Worm (Caenorhabditis elegans) whole organism, young adult: ENCODE measurements around the gene cup-15.

ENCODE experiments used
- B0035.1 ChIP-seq: sonication (generic microtip); optimal IDR thresholded peaks from 2 replicates; lab custom pipeline; 2016; ENCODE audit warnings: missing genetic modification characterization, mild to moderate bottlenecking, missing compliant biosample characterization, missing genotype, missing genetic modification reagents
- B0336.3 ChIP-seq: fragments of 200-800 bp; sonication (Bioruptor generic); IDR thresholded peaks from 2 replicates; pipeline ENCODE4 v1.3.6; 2022; ENCODE audit warnings: missing genetic modification characterization, missing compliant biosample characterization
- F37B4.10 ChIP-seq: fragments of 200-800 bp; sonication (Bioruptor generic); IDR thresholded peaks from 2 replicates; pipeline ENCODE4 v1.3.6; 2022; ENCODE audit warnings: missing genetic modification characterization, missing compliant biosample characterization
- F55B11.4 ChIP-seq: sonication (generic microtip); optimal IDR thresholded peaks from 2 replicates; lab custom pipeline; 2016; ENCODE audit warnings: missing compliant biosample characterization, missing genetic modification characterization, borderline replicate concordance; ENCODE audit not compliant: insufficient read depth
- K11D2.4 ChIP-seq: fragments of 200-800 bp; sonication (Bioruptor generic); IDR thresholded peaks from 2 replicates; pipeline ENCODE4 v1.3.6; 2022; ENCODE audit warnings: missing genetic modification reagents, missing genetic modification characterization, missing compliant biosample characterization
- Y53G8AR.9 ChIP-seq: fragments of 200-800 bp; sonication (Bioruptor generic); conservative IDR thresholded peaks from 2 replicates; pipeline ENCODE4 v1.3.6; 2022; ENCODE audit warnings: missing genetic modification reagents, missing genetic modification characterization, missing compliant biosample characterization
- aptf-2 ChIP-seq: fragments of 200-800 bp; sonication (Bioruptor generic); conservative IDR thresholded peaks from 2 replicates; pipeline ENCODE4 v1.3.6; 2022; ENCODE audit warnings: missing genetic modification reagents, missing genetic modification characterization, missing compliant biosample characterization
- attf-5 ChIP-seq: fragments of 200-800 bp; sonication (Bioruptor generic); optimal IDR thresholded peaks from 2 replicates; lab custom pipeline; 2018; ENCODE audit warnings: mild to moderate bottlenecking, missing genetic modification characterization, missing compliant biosample characterization
- bed-1 ChIP-seq: fragments of 200-800 bp; sonication (Bioruptor generic); IDR thresholded peaks from 2 replicates; pipeline ENCODE4 v1.3.6; 2022; ENCODE audit warnings: missing genetic modification reagents, missing genetic modification characterization, missing compliant biosample characterization
- cebp-2 ChIP-seq: fragments of 200-800 bp; sonication (Bioruptor generic); IDR thresholded peaks from 2 replicates; pipeline ENCODE4 v1.3.6; 2022; ENCODE audit warnings: missing genetic modification characterization, missing compliant biosample characterization
- die-1 ChIP-seq: sonication (generic microtip); optimal IDR thresholded peaks from 2 replicates; lab custom pipeline; 2016; ENCODE audit warnings: missing genotype, mild to moderate bottlenecking, missing genetic modification characterization, missing compliant biosample characterization
- dox-1 ChIP-seq: fragments of 200-800 bp; sonication (Bioruptor generic); IDR thresholded peaks from 2 replicates; pipeline ENCODE4 v1.3.6; 2022; ENCODE audit warnings: missing genetic modification reagents, missing genetic modification characterization, missing compliant biosample characterization
- ekl-4 ChIP-seq: fragments of 200-800 bp; sonication (Bioruptor generic); IDR thresholded peaks from 2 replicates; pipeline ENCODE4 v1.3.6; 2022; ENCODE audit warnings: missing genetic modification reagents, missing genetic modification characterization, missing compliant biosample characterization
- hlh-26 ChIP-seq: fragments of 200-800 bp; sonication (Bioruptor generic); conservative IDR thresholded peaks from 2 replicates; pipeline ENCODE4 v1.3.6; 2022; ENCODE audit warnings: missing genetic modification reagents, missing genetic modification characterization, missing compliant biosample characterization
- hmg-20 ChIP-seq: fragments of 200-800 bp; sonication (Bioruptor generic); IDR thresholded peaks from 2 replicates; pipeline ENCODE4 v1.3.6; 2022; ENCODE audit warnings: missing genetic modification reagents, missing genetic modification characterization, missing compliant biosample characterization
- lin-35 ChIP-seq, 3 experiments: fragments of 150-350 bp in 2 of 3; sonication (generic microtip) in 1 of 3; optimal IDR thresholded peaks; 2 replicates each; lab custom pipeline; 2014 to 2018; ENCODE audit warnings: missing biosample characterization in 3 of 3, missing genetic modification characterization in 3 of 3, missing genetic modification reagents in 3 of 3
- lin-40 ChIP-seq: sonication (generic microtip); optimal IDR thresholded peaks from 2 replicates; lab custom pipeline; 2016; ENCODE audit warnings: missing genetic modification characterization, mild to moderate bottlenecking, missing compliant biosample characterization, missing genotype, missing genetic modification reagents
- lsl-1 ChIP-seq: fragments of 200-800 bp; sonication (Bioruptor generic); optimal IDR thresholded peaks from 2 replicates; lab custom pipeline; 2018; ENCODE audit warnings: mild to moderate bottlenecking, missing genetic modification characterization, moderate library complexity, missing compliant biosample characterization
- lsy-27 ChIP-seq: sonication (generic microtip); optimal IDR thresholded peaks from 2 replicates; lab custom pipeline; 2017; ENCODE audit warnings: missing genetic modification characterization, mild to moderate bottlenecking, missing compliant biosample characterization, antibody characterized with exemption, missing genotype, borderline replicate concordance; ENCODE audit not compliant: insufficient read depth
- madf-10 ChIP-seq: sonication (generic microtip); optimal IDR thresholded peaks from 2 replicates; lab custom pipeline; 2016; ENCODE audit warnings: mild to moderate bottlenecking, missing genetic modification characterization, missing compliant biosample characterization
- madf-3 ChIP-seq: fragments of 200-800 bp; sonication (Bioruptor generic); IDR thresholded peaks from 2 replicates; pipeline ENCODE4 v1.3.6; 2022; ENCODE audit warnings: missing genetic modification reagents, missing genetic modification characterization, missing compliant biosample characterization
- madf-6 ChIP-seq: fragments of 200-800 bp; sonication (Bioruptor generic); IDR thresholded peaks from 2 replicates; pipeline ENCODE4 v1.3.6; 2022; ENCODE audit warnings: missing genetic modification reagents, missing genetic modification characterization, missing compliant biosample characterization
- mcd-1 ChIP-seq: fragments of 200-800 bp; sonication (Bioruptor generic); IDR thresholded peaks from 2 replicates; pipeline ENCODE4 v1.3.6; 2022; ENCODE audit warnings: missing genetic modification reagents, missing genetic modification characterization, missing compliant biosample characterization
- mes-4 ChIP-seq: sonication (generic microtip); optimal IDR thresholded peaks from 2 replicates; lab custom pipeline; 2016; ENCODE audit warnings: missing genotype, missing genetic modification characterization, missing compliant biosample characterization
- nhr-120 ChIP-seq: fragments of 200-800 bp; sonication (Bioruptor generic); IDR thresholded peaks from 2 replicates; pipeline ENCODE4 v1.3.6; 2022; ENCODE audit warnings: missing genetic modification characterization, missing compliant biosample characterization
- pbrm-1 ChIP-seq: fragments of 200-800 bp; sonication (Bioruptor generic); IDR thresholded peaks from 2 replicates; pipeline ENCODE4 v1.3.6; 2022; ENCODE audit warnings: missing genetic modification reagents, missing genetic modification characterization, missing compliant biosample characterization
- rec-8 ChIP-seq, 2 experiments: sonication (generic microtip); optimal IDR thresholded peaks; 2 replicates each; lab custom pipeline; 2016; ENCODE audit warnings: mild to moderate bottlenecking in 2 of 2, missing genetic modification characterization in 2 of 2, missing genetic modification reagents in 2 of 2, missing genotype in 2 of 2, missing biosample characterization in 1 of 2, missing compliant biosample characterization in 1 of 2, moderate library complexity in 1 of 2
- snpc-1.3 ChIP-seq: sonication (generic microtip); optimal IDR thresholded peaks from 2 replicates; lab custom pipeline; 2017; ENCODE audit warnings: missing genetic modification characterization, mild to moderate bottlenecking, missing compliant biosample characterization, antibody characterized with exemption, moderate library complexity, missing genotype, missing genetic modification reagents; ENCODE audit not compliant: insufficient read depth
- snpc-4 ChIP-seq, 5 experiments: fragments of 150-350 bp in 1 of 5; sonication (generic microtip) in 4 of 5; optimal IDR thresholded peaks; 2 replicates each; lab custom pipeline; 2014 to 2018; ENCODE audit warnings: missing genetic modification characterization in 5 of 5, missing biosample characterization in 3 of 5, antibody characterized with exemption in 2 of 5, mild to moderate bottlenecking in 2 of 5, missing compliant biosample characterization in 2 of 5, missing genotype in 2 of 5, moderate library complexity in 2 of 5, missing genetic modification reagents in 1 of 5
- somi-1 ChIP-seq: fragments of 200-800 bp; sonication (Bioruptor generic); optimal IDR thresholded peaks from 2 replicates; lab custom pipeline; 2018; ENCODE audit warnings: mild to moderate bottlenecking, missing genetic modification characterization, missing compliant biosample characterization
- tbx-9 ChIP-seq: sonication (generic microtip); optimal IDR thresholded peaks from 2 replicates; lab custom pipeline; 2016; ENCODE audit warnings: borderline replicate concordance, missing genetic modification characterization, inconsistent platforms, missing compliant biosample characterization
- unc-62 ChIP-seq: fragments of 150-350 bp; optimal IDR thresholded peaks from 2 replicates; lab custom pipeline; 2014; ENCODE audit warnings: missing biosample characterization, missing genetic modification reagents, missing genetic modification characterization
- zim-3 ChIP-seq: sonication (generic microtip); optimal IDR thresholded peaks from 2 replicates; lab custom pipeline; 2017; ENCODE audit warnings: mild to moderate bottlenecking, missing genetic modification characterization, moderate library complexity, missing compliant biosample characterization
- ztf-22 ChIP-seq: fragments of 200-800 bp; sonication (Bioruptor generic); optimal IDR thresholded peaks from 2 replicates; lab custom pipeline; 2018; ENCODE audit warnings: mild to moderate bottlenecking, missing genetic modification characterization, moderate library complexity, missing compliant biosample characterization
- ztf-6 ChIP-seq: fragments of 200-800 bp; sonication (Bioruptor generic); IDR thresholded peaks from 2 replicates; pipeline ENCODE4 v1.3.6; 2022; ENCODE audit warnings: missing genetic modification reagents, missing genetic modification characterization, missing compliant biosample characterization

The cup-15 gene

DNA sequence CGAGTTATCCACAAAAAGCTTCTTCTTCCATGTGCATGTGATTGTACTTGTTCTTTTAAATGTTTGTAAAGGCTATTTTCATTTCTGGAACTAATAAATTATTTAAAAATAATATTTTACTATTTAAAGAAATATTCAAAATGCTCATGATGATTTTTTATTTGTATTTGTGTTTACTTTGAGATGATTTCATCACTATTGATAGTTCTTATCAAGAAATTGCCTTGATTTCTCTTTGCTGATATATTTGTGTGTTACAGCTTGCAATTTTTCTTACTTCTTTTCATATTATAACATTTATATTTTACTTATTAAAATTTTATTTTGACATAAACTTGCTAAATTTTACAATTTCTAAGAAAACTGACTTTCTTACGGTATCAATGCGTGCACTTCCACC, 25.4 kb downstream of the cup-15 start:
- TF ChIP-seq lin-35 (GFP tag; optimal IDR thresholded peaks at IDR 0.05; lab: Kevin White, UChicago): no peak
- TF ChIP-seq bed-1 (GFP tag; lab: Robert Waterston, UW): no peak
- TF ChIP-seq, all 124 proteins: peak for 0

ce11 chrII:9379796-9380195, 27.0 kb downstream of the cup-15 start, which contains the start of gene srh-48:
srh-48 (plus strand) TSS chrII:9380096.
- no peak for TF ChIP-seq mes-4
- no peak for TF ChIP-seq madf-3 (GFP tag; lab: Robert Waterston, UW)
- no peak for TF ChIP-seq ztf-6 (GFP tag; lab: Robert Waterston, UW)
- TF ChIP-seq die-1 (tag; lab: Kevin White, UChicago): no peak
- TF ChIP-seq hlh-26 (GFP tag; lab: Robert Waterston, UW): no peak
- TF ChIP-seq pbrm-1 (GFP tag; lab: Robert Waterston, UW): no peak
- TF ChIP-seq snpc-4 (GFP tag; optimal IDR thresholded peaks at IDR 0.05; lab: Kevin White, UChicago): no peak
- no peak for TF ChIP-seq snpc-4 (tag; optimal IDR thresholded peaks at IDR 0.05; lab: Kevin White, UChicago)
- no peak for TF ChIP-seq aptf-2 (GFP tag; lab: Robert Waterston, UW)
- TF ChIP-seq attf-5 (GFP tag; lab: Kevin White, UChicago): no peak
- no peak for TF ChIP-seq dox-1 (GFP tag; lab: Robert Waterston, UW)
- TF ChIP-seq B0336.3: no peak
- TF ChIP-seq ztf-22: no peak
- no peak for TF ChIP-seq madf-10 (tag; lab: Kevin White, UChicago)
- no peak for TF ChIP-seq madf-6 (GFP tag; lab: Robert Waterston, UW)
- no peak for TF ChIP-seq cebp-2 (GFP tag; lab: Robert Waterston, UW)
- TF ChIP-seq tbx-9: no peak
- TF ChIP-seq hmg-20 (GFP tag; lab: Robert Waterston, UW): no peak
- TF ChIP-seq Y53G8AR.9 (GFP tag; lab: Robert Waterston, UW): no peak
- TF ChIP-seq rec-8 (tag; optimal IDR thresholded peaks at IDR 0.05; lab: Kevin White, UChicago): no peak

DNA sequence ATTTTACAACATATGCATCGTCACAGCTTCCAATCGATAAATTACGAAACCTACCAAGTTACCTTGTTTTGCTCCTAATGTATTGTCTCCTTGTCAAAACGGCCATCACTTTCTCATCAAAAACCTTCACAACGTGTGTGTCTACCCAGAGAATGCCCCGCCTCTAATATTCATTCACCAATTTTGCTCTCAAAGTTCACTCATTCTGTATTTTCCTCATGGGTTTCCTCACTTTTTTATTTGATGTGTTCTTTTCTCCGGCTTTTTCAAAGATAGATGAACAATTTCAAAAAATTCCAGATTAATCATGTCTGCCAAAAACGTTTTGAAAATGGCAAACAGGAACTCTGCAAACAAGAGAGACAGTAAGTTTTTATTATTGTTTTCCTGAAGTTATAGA, 32.4 kb downstream of the cup-15 start, which contains the start of gene C06C3.7:
Gene C06C3.7, plus strand, starts transcription at position 301 of the 400 bp plus-strand sequence.
- TF ChIP-seq lsl-1 (GFP tag; lab: Kevin White, UChicago): no peak
- no peak for TF ChIP-seq unc-62 (GFP tag; lab: Kevin White, UChicago)
- no peak for TF ChIP-seq ekl-4 (GFP tag; lab: Robert Waterston, UW)
- no peak for TF ChIP-seq F37B4.10 (GFP tag; lab: Robert Waterston, UW)
- no peak for TF ChIP-seq somi-1 (GFP tag; lab: Kevin White, UChicago)
- TF ChIP-seq mcd-1 (GFP tag; lab: Robert Waterston, UW): no peak
- TF ChIP-seq lin-40 (tag; lab: Kevin White, UChicago): no peak
- no peak for TF ChIP-seq K11D2.4
- no peak for TF ChIP-seq F55B11.4 (tag; lab: Kevin White, UChicago)
- TF ChIP-seq B0035.1 (tag; lab: Kevin White, UChicago): no peak
- TF ChIP-seq lsy-27 (tag; lab: Kevin White, UChicago): no peak
- TF ChIP-seq nhr-120 (GFP tag; lab: Robert Waterston, UW): no peak
- no peak for TF ChIP-seq zim-3 (tag; lab: Kevin White, UChicago)
- no peak for TF ChIP-seq snpc-1.3 (tag; lab: Kevin White, UChicago)
